Fruit fly (Drosophila melanogaster) whole organism, embryonic: ENCODE measurements around the gene CG5180.

ENCODE experiments used
- ATbp ChIP-seq: fragments of 200-800 bp; sonication (Bioruptor generic); optimal IDR thresholded peaks from 2 replicates; lab custom pipeline; 2017; ENCODE audit warnings: missing biosample characterization, mild to moderate bottlenecking, missing genetic modification characterization, missing genetic modification reagents
- Atf6 ChIP-seq: fragments of 200-800 bp; sonication (Bioruptor generic); IDR thresholded peaks from 2 replicates; pipeline ENCODE4 v1.3.6; 2022; ENCODE audit warnings: missing biosample characterization, missing genetic modification characterization
- CG10462 ChIP-seq: fragments of 200-800 bp; sonication (Bioruptor generic); optimal IDR thresholded peaks from 2 replicates; lab custom pipeline; 2016; ENCODE audit warnings: missing biosample characterization, missing genetic modification characterization
- CG12299 ChIP-seq: fragments of 200-800 bp; sonication (Bioruptor generic); optimal IDR thresholded peaks from 2 replicates; lab custom pipeline; 2018; ENCODE audit warnings: missing biosample characterization, mild to moderate bottlenecking, missing genetic modification characterization
- CG14050 ChIP-seq: fragments of 200-800 bp; sonication (Bioruptor generic); IDR thresholded peaks from 3 replicates; pipeline ENCODE4 v1.3.6; 2022; ENCODE audit warnings: missing biosample characterization, missing genetic modification characterization
- CG14667 ChIP-seq: fragments of 200-800 bp; sonication (Bioruptor generic); IDR thresholded peaks from 2 replicates; pipeline ENCODE4 v1.3.6; 2022; ENCODE audit warnings: missing biosample characterization, missing genetic modification characterization
- CG17829 ChIP-seq: fragments of 200-800 bp; optimal IDR thresholded peaks from 2 replicates; lab custom pipeline; 2019; ENCODE audit warnings: missing biosample characterization, mild to moderate bottlenecking, missing genetic modification characterization, moderate library complexity
- CG2116 ChIP-seq: fragments of 200-800 bp; sonication (Bioruptor generic); optimal IDR thresholded peaks from 3 replicates; lab custom pipeline; 2018; ENCODE audit warnings: missing biosample characterization, mild to moderate bottlenecking, missing genetic modification characterization
- CG2889 ChIP-seq: fragments of 200-800 bp; sonication (Bioruptor generic); IDR thresholded peaks from 3 replicates; pipeline ENCODE4 v1.3.6; 2022; ENCODE audit warnings: missing biosample characterization, missing genetic modification characterization
- CG32767 ChIP-seq: fragments of 200-800 bp; sonication (Bioruptor generic); IDR thresholded peaks from 2 replicates; pipeline ENCODE4 v1.3.6; 2022; ENCODE audit warnings: missing biosample characterization, missing genetic modification characterization
- CG34422 ChIP-seq: fragments of 200-800 bp; sonication (Bioruptor generic); IDR thresholded peaks from 3 replicates; pipeline ENCODE4 v1.3.6; 2022; ENCODE audit warnings: missing biosample characterization, missing genetic modification characterization
- CG42726 ChIP-seq: fragments of 200-800 bp; sonication (Bioruptor generic); IDR thresholded peaks from 2 replicates; pipeline ENCODE4 v1.3.6; 2022; ENCODE audit warnings: missing biosample characterization, missing genetic modification characterization; ENCODE audit not compliant: partially characterized antibody
- CG43689 ChIP-seq: fragments of 200-800 bp; sonication (Bioruptor generic); IDR thresholded peaks from 2 replicates; pipeline ENCODE4 v1.3.6; 2022; ENCODE audit warnings: missing biosample characterization, missing genetic modification characterization
- CG7963 ChIP-seq: fragments of 200-800 bp; sonication (Bioruptor generic); IDR thresholded peaks from 3 replicates; pipeline ENCODE4 v1.3.6; 2022; ENCODE audit warnings: missing biosample characterization, missing genetic modification characterization; ENCODE audit not compliant: partially characterized antibody
- CG8089 ChIP-seq: fragments of 200-800 bp; sonication (Bioruptor generic); optimal IDR thresholded peaks from 3 replicates; lab custom pipeline; 2016; ENCODE audit warnings: missing biosample characterization, missing genetic modification characterization
- CG9437 ChIP-seq: fragments of 200-800 bp; sonication (Bioruptor generic); optimal IDR thresholded peaks from 2 replicates; lab custom pipeline; 2018; ENCODE audit warnings: missing biosample characterization, mild to moderate bottlenecking, missing genetic modification characterization
- D ChIP-seq, 2 experiments: fragments of 200-800 bp in 1 of 2; fragments of >200 bp in 1 of 2; sonication (Bioruptor generic) in 1 of 2; optimal IDR thresholded peaks; 2 replicates in 1 of 2; 3 replicates in 1 of 2; lab custom pipeline; 2017; ENCODE audit warnings: mild to moderate bottlenecking in 1 of 2, missing biosample characterization in 1 of 2, missing genetic modification characterization in 1 of 2, missing genetic modification reagents in 1 of 2
- Dip2 ChIP-seq: fragments of 200-800 bp; sonication (Bioruptor generic); IDR thresholded peaks from 2 replicates; pipeline ENCODE4 v1.3.6; 2022; ENCODE audit warnings: missing biosample characterization, missing genetic modification characterization
- Dp ChIP-seq: fragments of 200-800 bp; sonication (Bioruptor generic); optimal IDR thresholded peaks from 2 replicates; lab custom pipeline; 2018; ENCODE audit warnings: missing biosample characterization, mild to moderate bottlenecking, missing genetic modification characterization, moderate library complexity
- HLHmδ ChIP-seq: fragments of 200-800 bp; sonication (Bioruptor generic); optimal IDR thresholded peaks from 2 replicates; lab custom pipeline; 2018; ENCODE audit warnings: missing biosample characterization, mild to moderate bottlenecking, missing genetic modification characterization, moderate library complexity
- Hand ChIP-seq: fragments of 200-800 bp; sonication (Bioruptor generic); optimal IDR thresholded peaks from 2 replicates; lab custom pipeline; 2017; ENCODE audit warnings: mild to moderate bottlenecking, missing biosample characterization, missing genetic modification reagents, missing genetic modification characterization
- Med ChIP-seq: fragments of 200-800 bp; sonication (Bioruptor generic); peaks from one replicate; lab custom pipeline; 2016; ENCODE audit warnings: missing biosample characterization, missing genetic modification characterization, mild to moderate bottlenecking, inconsistent platforms, moderate library complexity
- NK7.1 ChIP-seq: fragments of 200-800 bp; sonication (Bioruptor generic); optimal IDR thresholded peaks from 3 replicates; lab custom pipeline; 2016; ENCODE audit warnings: missing biosample characterization, missing genetic modification characterization
- Neu2 ChIP-seq: fragments of 200-800 bp; sonication (Bioruptor generic); optimal IDR thresholded peaks from 3 replicates; lab custom pipeline; 2016; ENCODE audit warnings: missing biosample characterization, missing genetic modification characterization, borderline replicate concordance
- NfI ChIP-seq: fragments of 200-800 bp; sonication (Bioruptor generic); optimal IDR thresholded peaks from 3 replicates; lab custom pipeline; 2018; ENCODE audit warnings: missing biosample characterization, mild to moderate bottlenecking, missing genetic modification characterization, moderate library complexity
- Xrp1 ChIP-seq: fragments of 200-800 bp; sonication (Bioruptor generic); IDR thresholded peaks from 2 replicates; pipeline ENCODE4 v1.3.6; 2022; ENCODE audit warnings: missing biosample characterization, missing genetic modification characterization
- ac ChIP-seq: fragments of 200-800 bp; sonication (Bioruptor generic); optimal IDR thresholded peaks from 3 replicates; lab custom pipeline; 2017; ENCODE audit warnings: missing biosample characterization, mild to moderate bottlenecking, missing genetic modification characterization
- bsh ChIP-seq, 2 experiments: fragments of 200-800 bp; sonication (Bioruptor generic); optimal IDR thresholded peaks; 2 replicates each; lab custom pipeline; 2017 to 2018; ENCODE audit warnings: mild to moderate bottlenecking in 2 of 2, missing biosample characterization in 2 of 2, missing genetic modification characterization in 2 of 2, moderate library complexity in 1 of 2
- chn ChIP-seq: fragments of 200-800 bp; sonication (Bioruptor generic); optimal IDR thresholded peaks from 2 replicates; lab custom pipeline; 2016; ENCODE audit warnings: missing biosample characterization, missing genetic modification characterization
- crol ChIP-seq: fragments of 200-800 bp; sonication (Bioruptor generic); IDR thresholded peaks from 2 replicates; pipeline ENCODE4 v1.3.6; 2022; ENCODE audit warnings: missing biosample characterization, missing genetic modification characterization
- danr ChIP-seq: fragments of 200-800 bp; sonication (Bioruptor generic); IDR thresholded peaks from 2 replicates; pipeline ENCODE4 v1.3.6; 2022; ENCODE audit warnings: missing biosample characterization, missing genetic modification characterization
- dmrt99B ChIP-seq: fragments of 200-800 bp; sonication (Bioruptor generic); optimal IDR thresholded peaks from 2 replicates; lab custom pipeline; 2018; ENCODE audit warnings: missing biosample characterization, mild to moderate bottlenecking, missing genetic modification characterization, moderate library complexity
- grn ChIP-seq: fragments of 200-800 bp; sonication (Bioruptor generic); optimal IDR thresholded peaks from 3 replicates; lab custom pipeline; 2017; ENCODE audit warnings: missing biosample characterization, missing genetic modification characterization
- jigr1 ChIP-seq: fragments of 200-800 bp; sonication (Bioruptor generic); IDR thresholded peaks from 3 replicates; pipeline ENCODE4 v1.3.6; 2022; ENCODE audit warnings: missing biosample characterization, missing genetic modification characterization
- lola ChIP-seq, 3 experiments: fragments of >200 bp in 2 of 3; fragments of 200-800 bp in 1 of 3; sonication (Bioruptor generic) in 1 of 3; optimal IDR thresholded peaks; 2 replicates each; lab custom pipeline; 2017 to 2019; ENCODE audit warnings: missing biosample characterization in 3 of 3, missing genetic modification characterization in 3 of 3, mild to moderate bottlenecking in 1 of 3, moderate library complexity in 1 of 3
- nom ChIP-seq: fragments of 200-800 bp; sonication (Bioruptor generic); optimal IDR thresholded peaks from 2 replicates; lab custom pipeline; 2017; ENCODE audit warnings: missing biosample characterization, missing genetic modification characterization, mild to moderate bottlenecking, moderate library complexity, missing genetic modification reagents
- peb ChIP-seq: fragments of 200-800 bp; sonication (Bioruptor generic); IDR thresholded peaks from 2 replicates; pipeline ENCODE4 v1.3.6; 2022; ENCODE audit warnings: missing biosample characterization, missing genetic modification characterization
- prd ChIP-seq, 3 experiments: fragments of >200 bp in 2 of 3; fragments of 200-800 bp in 1 of 3; sonication (Bioruptor generic) in 1 of 3; optimal IDR thresholded peaks in 2 of 3; IDR thresholded peaks in 1 of 3; 2 replicates in 2 of 3; 3 replicates in 1 of 3; pipeline versions ENCODE4 v1.3.6 to Lab custom; 2017 to 2022; ENCODE audit warnings: missing biosample characterization in 1 of 3, missing genetic modification characterization in 1 of 3
- sc ChIP-seq, 3 experiments: fragments of >200 bp in 2 of 3; fragments of 200-800 bp in 1 of 3; sonication (Bioruptor generic) in 1 of 3; optimal IDR thresholded peaks; 2 replicates in 2 of 3; 3 replicates in 1 of 3; lab custom pipeline; 2017; ENCODE audit warnings: mild to moderate bottlenecking in 1 of 3, missing biosample characterization in 1 of 3, missing genetic modification characterization in 1 of 3, missing genetic modification reagents in 1 of 3
- seq ChIP-seq: fragments of 200-800 bp; sonication (Bioruptor generic); IDR thresholded peaks from 2 replicates; pipeline ENCODE4 v1.3.6; 2022; ENCODE audit warnings: missing biosample characterization, missing genetic modification characterization
- sisA ChIP-seq: fragments of 200-800 bp; sonication (Bioruptor generic); IDR thresholded peaks from 2 replicates; pipeline ENCODE4 v1.3.6; 2022; ENCODE audit warnings: missing biosample characterization, missing genetic modification characterization
- sr ChIP-seq: fragments of 200-800 bp; sonication (Bioruptor generic); IDR thresholded peaks from 3 replicates; pipeline ENCODE4 v1.3.6; 2022; ENCODE audit warnings: missing biosample characterization, missing genetic modification characterization
- ssp ChIP-seq: fragments of 200-800 bp; sonication (Bioruptor generic); IDR thresholded peaks from 2 replicates; pipeline ENCODE4 v1.3.6; 2022; ENCODE audit warnings: missing biosample characterization, missing genetic modification characterization
- tap ChIP-seq: fragments of 200-800 bp; optimal IDR thresholded peaks from 3 replicates; lab custom pipeline; 2019; ENCODE audit warnings: missing biosample characterization, mild to moderate bottlenecking, missing genetic modification characterization, moderate library complexity
- trem ChIP-seq: fragments of 200-800 bp; optimal IDR thresholded peaks from 3 replicates; lab custom pipeline; 2019; ENCODE audit warnings: missing biosample characterization, mild to moderate bottlenecking, missing genetic modification characterization, moderate library complexity
- wor ChIP-seq: fragments of 200-800 bp; sonication (Bioruptor generic); IDR thresholded peaks from 2 replicates; pipeline ENCODE4 v1.3.6; 2022; ENCODE audit warnings: missing biosample characterization, missing genetic modification characterization
- zfh2 ChIP-seq: fragments of 200-800 bp; sonication (Bioruptor generic); optimal IDR thresholded peaks from 2 replicates; lab custom pipeline; 2016; ENCODE audit warnings: missing biosample characterization, missing genetic modification characterization

Gene CG5180

dm6 chr3R:20557415-20558105 lies at the start of gene CG5180, which contains the start of gene DPCoAC (continued):
- TF ChIP-seq jigr1 (peak; percentile 58; the same call in 2 of the 3 replicates), CG10462 (GFP tag; lab: Kevin White, UChicago) (no peak), bsh (GFP tag; optimal IDR thresholded peaks at IDR 0.05; lab: Kevin White, UChicago) (peak in 1 of 2 experiments; percentile 35), Med (GFP tag; lab: Kevin White, UChicago) (peak; percentile 95), prd (optimal IDR thresholded peaks at IDR 0.05; lab: Kevin White, UChicago) (no peak), prd (GFP tag; IDR thresholded peaks at IDR 0.05; lab: Robert Waterston, UW) (peak; percentile 86), grn (GFP tag; lab: Kevin White, UChicago) (no peak), CG43689 (GFP tag; lab: Robert Waterston, UW) (0 out of 2 replicates have a peak, but pooled peaks have one; percentile 33), NK7.1 (no peak), CG42726 (GFP tag; lab: Robert Waterston, UW) (peak; percentile 56; the same call in 1 of the 2 replicates), NfI (GFP tag; lab: Kevin White, UChicago) (peak; percentile 72), Neu2 (GFP tag; lab: Kevin White, UChicago) (no peak), sisA (GFP tag; lab: Robert Waterston, UW) (peak; percentile 77), lola (GFP tag; optimal IDR thresholded peaks at IDR 0.05; lab: Kevin White, UChicago) (peak in 1 of 3 experiments; percentile 58), CG17829 (peak; percentile 50), crol (GFP tag; lab: Robert Waterston, UW) (no peak), seq (GFP tag; lab: Robert Waterston, UW) (peak; percentile 40; the same call in 1 of the 2 replicates), Xrp1 (peak; percentile 57), CG32767 (GFP tag; lab: Robert Waterston, UW) (no peak), sr (GFP tag; lab: Robert Waterston, UW) (peak; percentile 78), ac (GFP tag; lab: Kevin White, UChicago) (no peak), HLHmδ (GFP tag; lab: Kevin White, UChicago) (peak; percentile 8), CG9437 (GFP tag; lab: Kevin White, UChicago) (peak; percentile 59), dmrt99B (peak; percentile 52), CG12299 (peak; percentile 60), Atf6 (GFP tag; lab: Robert Waterston, UW) (peak; percentile 32; the same call in 1 of the 2 replicates), CG2889 (GFP tag; lab: Robert Waterston, UW) (peak; percentile 71), sc (optimal IDR thresholded peaks at IDR 0.05; lab: Kevin White, UChicago) (no peak), sc (GFP tag; optimal IDR thresholded peaks at IDR 0.05; lab: Kevin White, UChicago) (no peak), Hand (GFP tag; lab: Kevin White, UChicago) (peak; percentile 15), trem (peak; percentile 37), CG14667 (GFP tag; lab: Robert Waterston, UW) (peak; percentile 53; the same call in 1 of the 2 replicates), CG14050 (GFP tag; lab: Robert Waterston, UW) (peak; percentile 37; the same call in 2 of the 3 replicates), wor (GFP tag; lab: Robert Waterston, UW) (peak; percentile 26; the same call in 1 of the 2 replicates), CG8089 (GFP tag; lab: Kevin White, UChicago) (peak; percentile 17), D (optimal IDR thresholded peaks at IDR 0.05; lab: Kevin White, UChicago) (peak; percentile 0), D (GFP tag; optimal IDR thresholded peaks at IDR 0.05; lab: Kevin White, UChicago) (peak; percentile 40), zfh2 (peak; percentile 78), Dp (GFP tag; lab: Kevin White, UChicago) (no peak), ssp (GFP tag; lab: Robert Waterston, UW) (peak; percentile 51), tap (peak; percentile 34), danr (GFP tag; lab: Robert Waterston, UW) (0 out of 2 replicates have a peak, but pooled peaks have one; percentile 33), peb (GFP tag; lab: Robert Waterston, UW) (0 out of 2 replicates have a peak, but pooled peaks have one; percentile 28), chn (GFP tag; lab: Kevin White, UChicago) (peak; percentile 74), nom (GFP tag; lab: Kevin White, UChicago) (peak; percentile 48), ATbp (GFP tag; lab: Kevin White, UChicago) (no peak), CG2116 (GFP tag; lab: Kevin White, UChicago) (peak; percentile 54), CG7963 (GFP tag; lab: Robert Waterston, UW) (peak; percentile 71; the same call in 2 of the 3 replicates), CG34422 (GFP tag; lab: Robert Waterston, UW) (peak; percentile 75), Dip2 (GFP tag; lab: Robert Waterston, UW) (no peak)
